Worm (Caenorhabditis elegans): ENCODE data around the gene ZC84.1.

The ZC84.1 gene

DNA sequence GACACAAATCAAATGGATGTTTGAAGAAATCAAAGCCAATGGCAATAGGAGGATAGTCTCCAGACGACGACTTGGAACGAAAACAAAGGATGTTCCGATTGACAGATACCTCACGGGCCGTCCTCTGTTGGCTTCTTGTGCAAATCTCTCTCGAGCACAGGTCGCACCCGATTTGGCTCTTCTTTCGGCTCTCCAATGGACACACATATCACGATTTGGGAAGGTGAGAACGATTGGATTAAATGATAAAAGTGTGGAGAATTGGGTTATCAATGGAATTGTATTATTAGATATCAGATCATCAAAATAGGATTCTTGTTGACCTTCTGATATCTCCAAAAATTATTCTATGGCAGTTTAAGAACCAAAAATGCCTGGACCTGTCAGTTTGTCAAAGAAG, at the start of gene ZC84.1:
ZC84.1 (minus strand) TSS at position 101 of the 400 bp plus-strand sequence.
- no peak for TF ChIP-seq ceh-20 (GFP tag; IDR thresholded peaks at IDR 0.05)

- TF ChIP-seq zfp-2 (tag; optimal IDR thresholded peaks at IDR 0.05) (no peak), hlh-11 (tag; optimal IDR thresholded peaks at IDR 0.05) (peak; percentile 63), pqm-1 (tag; optimal IDR thresholded peaks at IDR 0.05) (peak; percentile 88), snpc-1.2 (GFP tag; IDR thresholded peaks at IDR 0.05) (no peak), lsy-2 (tag; optimal IDR thresholded peaks at IDR 0.05) (no peak), dmd-8 (GFP tag; IDR thresholded peaks at IDR 0.05) (no peak), ceh-82 (tag; optimal IDR thresholded peaks at IDR 0.05) (no peak), dve-1 (tag; optimal IDR thresholded peaks at IDR 0.05; ENCODE audit: insufficient read depth) (peak; percentile 58), dmd-6 (GFP tag; IDR thresholded peaks at IDR 0.05) (peak; percentile 68), hlh-30 (tag; optimal IDR thresholded peaks at IDR 0.05; ENCODE audit: insufficient read depth) (peak; percentile 28), nhr-28 (tag; optimal IDR thresholded peaks at IDR 0.05) (peak; percentile 62), mdt-29 (GFP tag; IDR thresholded peaks at IDR 0.05) (no peak), gei-8 (GFP tag; optimal IDR thresholded peaks at IDR 0.05) (no peak), mxl-2 (GFP tag; conservative IDR thresholded peaks at IDR 0.05) (no peak), daf-16 (GFP tag; optimal IDR thresholded peaks at IDR 0.05) (no peak), daf-16 (tag; optimal IDR thresholded peaks at IDR 0.05) (peak; percentile 85), nhr-77 (tag; optimal IDR thresholded peaks at IDR 0.05) (peak; percentile 3)
Measured at ce11 chrIII:9255801-9256200, 49.7 kb upstream of the ZC84.1 start.

ce11 chrIII:9254988-9255387, 48.9 kb upstream of the ZC84.1 start:
- TF ChIP-seq hif-1 (tag; optimal IDR thresholded peaks at IDR 0.05) (peak in 1 of 2 experiments; percentile 26), spr-3 (GFP tag; optimal IDR thresholded peaks at IDR 0.05) (no peak), lin-29 (GFP tag; IDR thresholded peaks at IDR 0.05) (no peak), mxl-2 (GFP tag; conservative IDR thresholded peaks at IDR 0.05) (no peak), ctbp-1 (GFP tag; IDR thresholded peaks at IDR 0.05) (no peak), egl-43 (GFP tag; IDR thresholded peaks at IDR 0.05) (no peak), mdt-29 (GFP tag; IDR thresholded peaks at IDR 0.05) (no peak), rbr-2 (tag; optimal IDR thresholded peaks at IDR 0.05) (no peak), ceh-28 (tag; optimal IDR thresholded peaks at IDR 0.05) (no peak), zag-1 (tag; optimal IDR thresholded peaks at IDR 0.05) (no peak), php-3 (GFP tag; IDR thresholded peaks at IDR 0.05) (no peak), dpl-1 (GFP tag; optimal IDR thresholded peaks at IDR 0.05) (no peak), cey-2 (tag; optimal IDR thresholded peaks at IDR 0.05; ENCODE audit: borderline replicate concordance, insufficient read depth) (no peak), nhr-77 (tag; optimal IDR thresholded peaks at IDR 0.05) (peak; percentile 29), gei-8 (GFP tag; optimal IDR thresholded peaks at IDR 0.05) (no peak), dve-1 (tag; optimal IDR thresholded peaks at IDR 0.05; ENCODE audit: insufficient read depth) (peak; percentile 11), F37D6.2 (tag; optimal IDR thresholded peaks at IDR 0.05) (no peak), dmd-9 (GFP tag; IDR thresholded peaks at IDR 0.05) (no peak), jun-1 (tag; optimal IDR thresholded peaks at IDR 0.05) (no peak), ceh-62 (tag; optimal IDR thresholded peaks at IDR 0.05) (no peak), ceh-20 (GFP tag; IDR thresholded peaks at IDR 0.05) (no peak), nhr-42 (GFP tag; IDR thresholded peaks at IDR 0.05) (no peak), daf-12 (tag; optimal IDR thresholded peaks at IDR 0.05) (no peak), dmd-8 (GFP tag; IDR thresholded peaks at IDR 0.05) (no peak), spr-1 (tag; optimal IDR thresholded peaks at IDR 0.05) (no peak), nhr-111 (GFP tag; optimal IDR thresholded peaks at IDR 0.05) (no peak), ZK546.5 (tag; optimal IDR thresholded peaks at IDR 0.05) (no peak), nhr-11 (tag; optimal IDR thresholded peaks at IDR 0.05) (no peak), daf-8 (GFP tag; IDR thresholded peaks at IDR 0.05) (no peak), ztf-11 (tag; optimal IDR thresholded peaks at IDR 0.05) (no peak), ztf-7 (tag; optimal IDR thresholded peaks at IDR 0.05) (no peak), daf-19 (GFP tag; conservative IDR thresholded peaks at IDR 0.05) (no peak), pqm-1 (tag; optimal IDR thresholded peaks at IDR 0.05) (peak; percentile 61), fos-1 (tag; optimal IDR thresholded peaks at IDR 0.05) (no peak), zfp-3 (GFP tag; conservative IDR thresholded peaks at IDR 0.05) (no peak), snpc-1.2 (GFP tag; IDR thresholded peaks at IDR 0.05) (no peak), nhr-48 (tag; optimal IDR thresholded peaks at IDR 0.05) (no peak), lin-39 (tag; optimal IDR thresholded peaks at IDR 0.05) (no peak), aly-2 (tag; optimal IDR thresholded peaks at IDR 0.05) (no peak)

All from whole organism, L4 larva.